Worm (Caenorhabditis elegans): ENCODE measurements around the gene Y17G9B.5.

The Y17G9B.5 gene

ce11 chrIV:4747553-4747952 is 2.5 kb upstream of the Y17G9B.5 start, which contains the start of gene tctn-1:
Gene tctn-1, minus strand, starts transcription at chrIV:4747832.
- no peak for TF ChIP-seq W03F9.2 (tag; optimal IDR thresholded peaks at IDR 0.05)
- TF ChIP-seq him-1 (tag; optimal IDR thresholded peaks at IDR 0.05): no peak
- TF ChIP-seq dao-5 (tag; optimal IDR thresholded peaks at IDR 0.05): no peak

ce11 chrIV:4748408-4749105 is 1.5 kb upstream of the Y17G9B.5 start, which contains the start of gene cyc-2.1:
Gene cyc-2.1, minus strand, starts transcription at chrIV:4749012.
- TF ChIP-seq dao-5 (tag; optimal IDR thresholded peaks at IDR 0.05): peak; percentile 17
- no peak for TF ChIP-seq W03F9.2 (tag; optimal IDR thresholded peaks at IDR 0.05)

ce11 chrIV:4749155-4749554 is 885 bp upstream of the Y17G9B.5 start:
- no peak for TF ChIP-seq dao-5 (tag; optimal IDR thresholded peaks at IDR 0.05)
- no peak for TF ChIP-seq him-1 (tag; optimal IDR thresholded peaks at IDR 0.05)

ce11 chrIV:4751814-4752213 is 1.8 kb downstream of the Y17G9B.5 start, which contains the start of gene Y17G9B.4:
Gene Y17G9B.4, plus strand, starts transcription at chrIV:4752119.
- TF ChIP-seq dao-5 (tag; optimal IDR thresholded peaks at IDR 0.05) (no peak), him-1 (tag; optimal IDR thresholded peaks at IDR 0.05) (no peak), W03F9.2 (tag; optimal IDR thresholded peaks at IDR 0.05) (no peak)

- TF ChIP-seq W03F9.2 (tag; optimal IDR thresholded peaks at IDR 0.05) (no peak), dao-5 (tag; optimal IDR thresholded peaks at IDR 0.05) (no peak), him-1 (tag; optimal IDR thresholded peaks at IDR 0.05) (no peak)
Observed at ce11 chrIV:4755929-4756655, 6.1 kb downstream of the Y17G9B.5 start, which contains the start of the genes fbxb-77 and Y17G9B.11. Gene fbxb-77, minus strand, starts transcription at chrIV:4756157. Gene Y17G9B.11, plus strand, starts transcription at chrIV:4756605.

ce11 chrIV:4758659-4759058 is 8.6 kb downstream of the Y17G9B.5 start, which contains the start of gene Y17G9B.8:
Gene Y17G9B.8, minus strand, starts transcription at chrIV:4758840.
- TF ChIP-seq him-1 (tag; optimal IDR thresholded peaks at IDR 0.05): no peak
- no peak for TF ChIP-seq W03F9.2 (tag; optimal IDR thresholded peaks at IDR 0.05)
- TF ChIP-seq dao-5 (tag; optimal IDR thresholded peaks at IDR 0.05): no peak

- TF ChIP-seq dao-5 (tag; optimal IDR thresholded peaks at IDR 0.05): no peak
- no peak for TF ChIP-seq W03F9.2 (tag; optimal IDR thresholded peaks at IDR 0.05)
- no peak for TF ChIP-seq him-1 (tag; optimal IDR thresholded peaks at IDR 0.05)
Observed at ce11 chrIV:4760378-4761084, 10.5 kb downstream of the Y17G9B.5 start, which contains the start of the genes memi-1 and cyp-31A3. Gene memi-1, minus strand, starts transcription at chrIV:4760428. Gene cyp-31A3, plus strand, starts transcription at chrIV:4761049.

ce11 chrIV:4763844-4764243 is 13.8 kb downstream of the Y17G9B.5 start, which contains the start of gene Y17G9B.2:
Gene Y17G9B.2, plus strand, starts transcription at chrIV:4764144.
- no peak for TF ChIP-seq dao-5 (tag; optimal IDR thresholded peaks at IDR 0.05)
- TF ChIP-seq him-1 (tag; optimal IDR thresholded peaks at IDR 0.05): no peak
- no peak for TF ChIP-seq W03F9.2 (tag; optimal IDR thresholded peaks at IDR 0.05)

ce11 chrIV:4764422-4764821 is 14.4 kb downstream of the Y17G9B.5 start, which contains the start of gene npp-26:
Gene npp-26, plus strand, starts transcription at chrIV:4764722.
- TF ChIP-seq W03F9.2 (tag; optimal IDR thresholded peaks at IDR 0.05) (no peak), dao-5 (tag; optimal IDR thresholded peaks at IDR 0.05) (no peak), him-1 (tag; optimal IDR thresholded peaks at IDR 0.05) (no peak)

- TF ChIP-seq W03F9.2 (tag; optimal IDR thresholded peaks at IDR 0.05) (no peak), dao-5 (tag; optimal IDR thresholded peaks at IDR 0.05) (no peak), him-1 (tag; optimal IDR thresholded peaks at IDR 0.05) (no peak)
Observed at ce11 chrIV:4771792-4772191, 21.8 kb downstream of the Y17G9B.5 start, which contains the start of gene R11E3.2. Gene R11E3.2, plus strand, starts transcription at chrIV:4772092.

ce11 chrIV:4776001-4776400 is 26.0 kb downstream of the Y17G9B.5 start, which contains the start of gene R11E3.19:
Gene R11E3.19, minus strand, starts transcription at chrIV:4776101.
- TF ChIP-seq W03F9.2 (tag; optimal IDR thresholded peaks at IDR 0.05) (no peak), dao-5 (tag; optimal IDR thresholded peaks at IDR 0.05) (no peak), him-1 (tag; optimal IDR thresholded peaks at IDR 0.05) (no peak)

ce11 chrIV:4776501-4776900 is 26.5 kb downstream of the Y17G9B.5 start:
- TF ChIP-seq dao-5 (tag; optimal IDR thresholded peaks at IDR 0.05) (no peak), W03F9.2 (tag; optimal IDR thresholded peaks at IDR 0.05) (no peak), him-1 (tag; optimal IDR thresholded peaks at IDR 0.05) (no peak)

- TF ChIP-seq W03F9.2 (tag; optimal IDR thresholded peaks at IDR 0.05) (no peak), him-1 (tag; optimal IDR thresholded peaks at IDR 0.05) (no peak), dao-5 (tag; optimal IDR thresholded peaks at IDR 0.05) (no peak)
Observed at ce11 chrIV:4780129-4780528, 30.1 kb downstream of the Y17G9B.5 start, which contains the start of gene set-15. Gene set-15, minus strand, starts transcription at chrIV:4780229.

Measured in whole organism, L4/young adult.